Fruit fly (Drosophila melanogaster) whole organism, embryonic: ENCODE measurements around the gene DCP2.

ENCODE experiments used
- B-H1 ChIP-seq: fragments of 200-800 bp; sonication (Bioruptor generic); IDR thresholded peaks from 3 replicates; pipeline ENCODE4 v1.3.6; 2022; ENCODE audit warnings: missing biosample characterization, missing genetic modification characterization
- B-H2 ChIP-seq: fragments of 200-800 bp; sonication (Bioruptor generic); optimal IDR thresholded peaks from 2 replicates; lab custom pipeline; 2018; ENCODE audit warnings: missing biosample characterization, mild to moderate bottlenecking, missing genetic modification characterization
- C15 ChIP-seq: fragments of 200-800 bp; sonication (Bioruptor generic); IDR thresholded peaks from 3 replicates; pipeline ENCODE4 v1.3.6; 2022; ENCODE audit warnings: missing biosample characterization, missing genetic modification characterization
- CG10321 ChIP-seq: fragments of 200-800 bp; sonication (Bioruptor generic); IDR thresholded peaks from 2 replicates; pipeline ENCODE4 v1.3.6; 2022; ENCODE audit warnings: missing biosample characterization, missing genetic modification characterization
- CG11456 ChIP-seq: fragments of 200-800 bp; sonication (Bioruptor generic); IDR thresholded peaks from 3 replicates; pipeline ENCODE4 v1.3.6; 2022; ENCODE audit warnings: missing biosample characterization, missing genetic modification characterization
- CG12071 ChIP-seq: fragments of 200-800 bp; sonication (Bioruptor generic); optimal IDR thresholded peaks from 3 replicates; lab custom pipeline; 2018; ENCODE audit warnings: missing biosample characterization, mild to moderate bottlenecking, missing genetic modification characterization
- CG14014 ChIP-seq: fragments of 200-800 bp; sonication (Bioruptor generic); IDR thresholded peaks from 2 replicates; pipeline ENCODE4 v1.3.6; 2022; ENCODE audit warnings: missing biosample characterization, missing genetic modification characterization
- CG15011 ChIP-seq: fragments of 200-800 bp; sonication (Bioruptor generic); optimal IDR thresholded peaks from 3 replicates; lab custom pipeline; 2018; ENCODE audit warnings: missing biosample characterization, mild to moderate bottlenecking, missing genetic modification characterization
- CG17829 ChIP-seq: fragments of 200-800 bp; optimal IDR thresholded peaks from 2 replicates; lab custom pipeline; 2019; ENCODE audit warnings: missing biosample characterization, mild to moderate bottlenecking, missing genetic modification characterization, moderate library complexity
- CG18619 ChIP-seq: fragments of 200-800 bp; sonication (Bioruptor generic); optimal IDR thresholded peaks from 3 replicates; lab custom pipeline; 2017; ENCODE audit warnings: missing biosample characterization, mild to moderate bottlenecking, missing genetic modification characterization
- CG4424 ChIP-seq: fragments of 200-800 bp; sonication (Bioruptor generic); optimal IDR thresholded peaks from 3 replicates; lab custom pipeline; 2016; ENCODE audit warnings: missing biosample characterization, missing genetic modification characterization
- CG6683 ChIP-seq: fragments of 200-800 bp; sonication (Bioruptor generic); optimal IDR thresholded peaks from 2 replicates; lab custom pipeline; 2017; ENCODE audit warnings: missing biosample characterization, mild to moderate bottlenecking, missing genetic modification characterization, missing genetic modification reagents
- CG6791 ChIP-seq: fragments of 200-800 bp; sonication (Bioruptor generic); IDR thresholded peaks from 3 replicates; pipeline ENCODE4 v1.3.6; 2022; ENCODE audit warnings: missing biosample characterization, missing genetic modification characterization; ENCODE audit not compliant: partially characterized antibody
- CG6854 ChIP-seq: fragments of 200-800 bp; sonication (Bioruptor generic); optimal IDR thresholded peaks from 3 replicates; lab custom pipeline; 2017; ENCODE audit warnings: missing biosample characterization, mild to moderate bottlenecking, missing genetic modification characterization
- CG7556 ChIP-seq: fragments of 200-800 bp; sonication (Bioruptor generic); optimal IDR thresholded peaks from 2 replicates; lab custom pipeline; 2017; ENCODE audit warnings: missing biosample characterization, mild to moderate bottlenecking, missing genetic modification characterization
- CG7963 ChIP-seq: fragments of 200-800 bp; sonication (Bioruptor generic); IDR thresholded peaks from 3 replicates; pipeline ENCODE4 v1.3.6; 2022; ENCODE audit warnings: missing biosample characterization, missing genetic modification characterization; ENCODE audit not compliant: partially characterized antibody
- CG8089 ChIP-seq: fragments of 200-800 bp; sonication (Bioruptor generic); optimal IDR thresholded peaks from 3 replicates; lab custom pipeline; 2016; ENCODE audit warnings: missing biosample characterization, missing genetic modification characterization
- D19B ChIP-seq: fragments of 200-800 bp; sonication (Bioruptor generic); optimal IDR thresholded peaks from 2 replicates; lab custom pipeline; 2017; ENCODE audit warnings: missing biosample characterization, mild to moderate bottlenecking, missing genetic modification characterization
- Dbx ChIP-seq: fragments of 200-800 bp; sonication (Bioruptor generic); IDR thresholded peaks from 3 replicates; pipeline ENCODE4 v1.3.6; 2022; ENCODE audit warnings: missing biosample characterization, missing genetic modification characterization
- Dip3 ChIP-seq: fragments of 200-800 bp; sonication (Bioruptor generic); optimal IDR thresholded peaks from 3 replicates; lab custom pipeline; 2016; ENCODE audit warnings: missing biosample characterization, missing genetic modification characterization
- Dll ChIP-seq: fragments of 200-800 bp; sonication (Bioruptor generic); IDR thresholded peaks from 4 replicates; pipeline ENCODE4 v1.3.6; 2022; ENCODE audit warnings: missing biosample characterization, missing genetic modification characterization; ENCODE audit not compliant: partially characterized antibody
- HLH4C ChIP-seq: fragments of 200-800 bp; sonication (Bioruptor generic); IDR thresholded peaks from 3 replicates; pipeline ENCODE4 v1.3.6; 2022; ENCODE audit warnings: missing biosample characterization, missing genetic modification characterization; ENCODE audit not compliant: partially characterized antibody
- Hey ChIP-seq: fragments of 200-800 bp; sonication (Bioruptor generic); optimal IDR thresholded peaks from 3 replicates; lab custom pipeline; 2018; ENCODE audit warnings: missing biosample characterization, mild to moderate bottlenecking, missing genetic modification characterization
- Hmx ChIP-seq: fragments of 200-800 bp; sonication (Bioruptor generic); optimal IDR thresholded peaks from 2 replicates; lab custom pipeline; 2016; ENCODE audit warnings: missing biosample characterization, missing genetic modification characterization
- Opbp ChIP-seq: fragments of 200-800 bp; sonication (Bioruptor generic); IDR thresholded peaks from 3 replicates; pipeline ENCODE4 v1.3.6; 2022; ENCODE audit warnings: missing biosample characterization, missing genetic modification characterization; ENCODE audit not compliant: partially characterized antibody
- Sin3A ChIP-seq: fragments of >200 bp; optimal IDR thresholded peaks from 2 replicates; lab custom pipeline; 2018
- Taf1 ChIP-seq: fragments of 200-800 bp; sonication (Bioruptor generic); IDR thresholded peaks from 2 replicates; pipeline ENCODE4 v1.3.6; 2022; ENCODE audit warnings: missing biosample characterization, missing genetic modification characterization
- bcd ChIP-seq: fragments of 200-800 bp; sonication (Bioruptor generic); optimal IDR thresholded peaks from 2 replicates; lab custom pipeline; 2017; ENCODE audit warnings: missing biosample characterization, mild to moderate bottlenecking, missing genetic modification characterization
- br ChIP-seq: fragments of >200 bp; optimal IDR thresholded peaks from 2 replicates; lab custom pipeline; 2017
- cwo ChIP-seq: fragments of 200-800 bp; sonication (Bioruptor generic); optimal IDR thresholded peaks from 3 replicates; lab custom pipeline; 2017; ENCODE audit warnings: missing biosample characterization, missing genetic modification characterization, mild to moderate bottlenecking, moderate library complexity, missing genetic modification reagents
- dmrt11E ChIP-seq: fragments of 200-800 bp; sonication (Bioruptor generic); optimal IDR thresholded peaks from 3 replicates; lab custom pipeline; 2018; ENCODE audit warnings: missing biosample characterization, mild to moderate bottlenecking, missing genetic modification characterization, moderate library complexity
- eve ChIP-seq, 2 experiments: fragments of >200 bp; optimal IDR thresholded peaks; 2 replicates each; lab custom pipeline; 2017; ENCODE audit warnings: missing biosample characterization in 2 of 2, missing genetic modification characterization in 2 of 2
- eyg ChIP-seq: fragments of 200-800 bp; sonication (Bioruptor generic); optimal IDR thresholded peaks from 3 replicates; lab custom pipeline; 2016; ENCODE audit warnings: missing biosample characterization, missing genetic modification characterization
- fru ChIP-seq: fragments of >200 bp; optimal IDR thresholded peaks from 2 replicates; lab custom pipeline; 2017
- hb ChIP-seq: fragments of 200-800 bp; sonication (Bioruptor generic); IDR thresholded peaks from 3 replicates; pipeline ENCODE4 v1.3.6; 2022; ENCODE audit warnings: missing biosample characterization, missing genetic modification characterization; ENCODE audit not compliant: partially characterized antibody
- hbn ChIP-seq: fragments of 200-800 bp; sonication (Bioruptor generic); IDR thresholded peaks from 2 replicates; pipeline ENCODE4 v1.3.6; 2022; ENCODE audit warnings: missing biosample characterization, missing genetic modification characterization; ENCODE audit not compliant: partially characterized antibody
- klu ChIP-seq: fragments of 200-800 bp; sonication (Bioruptor generic); IDR thresholded peaks from 2 replicates; pipeline ENCODE4 v1.3.6; 2022; ENCODE audit warnings: missing biosample characterization, missing genetic modification characterization
- lab ChIP-seq: fragments of 200-800 bp; sonication (Bioruptor generic); optimal IDR thresholded peaks from 3 replicates; lab custom pipeline; 2017; ENCODE audit warnings: missing biosample characterization, missing genetic modification characterization, mild to moderate bottlenecking, moderate library complexity, missing genetic modification reagents
- lola ChIP-seq, 3 experiments: fragments of >200 bp in 2 of 3; fragments of 200-800 bp in 1 of 3; sonication (Bioruptor generic) in 1 of 3; optimal IDR thresholded peaks; 2 replicates each; lab custom pipeline; 2017 to 2019; ENCODE audit warnings: missing biosample characterization in 3 of 3, missing genetic modification characterization in 3 of 3, mild to moderate bottlenecking in 1 of 3, moderate library complexity in 1 of 3
- mirr ChIP-seq: fragments of 200-800 bp; sonication (Bioruptor generic); optimal IDR thresholded peaks from 3 replicates; lab custom pipeline; 2018; ENCODE audit warnings: missing biosample characterization, mild to moderate bottlenecking, missing genetic modification characterization
- pb ChIP-seq: fragments of 200-800 bp; sonication (Bioruptor generic); optimal IDR thresholded peaks from 3 replicates; lab custom pipeline; 2016; ENCODE audit warnings: missing biosample characterization, missing genetic modification characterization
- pho ChIP-seq: fragments of 200-800 bp; sonication (Bioruptor generic); optimal IDR thresholded peaks from 2 replicates; lab custom pipeline; 2016; ENCODE audit warnings: missing biosample characterization, missing genetic modification characterization
- prd ChIP-seq, 3 experiments: fragments of >200 bp in 2 of 3; fragments of 200-800 bp in 1 of 3; sonication (Bioruptor generic) in 1 of 3; optimal IDR thresholded peaks in 2 of 3; IDR thresholded peaks in 1 of 3; 2 replicates in 2 of 3; 3 replicates in 1 of 3; pipeline versions ENCODE4 v1.3.6 to Lab custom; 2017 to 2022; ENCODE audit warnings: missing biosample characterization in 1 of 3, missing genetic modification characterization in 1 of 3
- sens-2 ChIP-seq: fragments of 200-800 bp; sonication (Bioruptor generic); IDR thresholded peaks from 2 replicates; pipeline ENCODE4 v1.3.6; 2022; ENCODE audit warnings: missing biosample characterization, missing genetic modification characterization
- sisA ChIP-seq: fragments of 200-800 bp; sonication (Bioruptor generic); IDR thresholded peaks from 2 replicates; pipeline ENCODE4 v1.3.6; 2022; ENCODE audit warnings: missing biosample characterization, missing genetic modification characterization
- sna ChIP-seq: fragments of 200-800 bp; sonication (Bioruptor generic); IDR thresholded peaks from 2 replicates; pipeline ENCODE4 v1.3.6; 2022; ENCODE audit warnings: missing biosample characterization, missing genetic modification characterization; ENCODE audit not compliant: partially characterized antibody
- so ChIP-seq: fragments of 200-800 bp; sonication (Bioruptor generic); IDR thresholded peaks from 3 replicates; pipeline ENCODE4 v1.3.6; 2022; ENCODE audit warnings: missing biosample characterization, missing genetic modification characterization
- tup ChIP-seq: fragments of 200-800 bp; sonication (Bioruptor generic); optimal IDR thresholded peaks from 2 replicates; lab custom pipeline; 2016; ENCODE audit warnings: missing biosample characterization, mild to moderate bottlenecking, missing genetic modification characterization, moderate library complexity
- usp ChIP-seq: fragments of >200 bp; optimal IDR thresholded peaks from 2 replicates; lab custom pipeline; 2017; ENCODE audit warnings: missing biosample characterization, missing genetic modification characterization
- wdn ChIP-seq: fragments of 200-800 bp; sonication (Bioruptor generic); IDR thresholded peaks from 2 replicates; pipeline ENCODE4 v1.3.6; 2022; ENCODE audit warnings: missing biosample characterization, missing genetic modification characterization
- zen2 ChIP-seq: fragments of 200-800 bp; sonication (Bioruptor generic); IDR thresholded peaks from 3 replicates; pipeline ENCODE4 v1.3.6; 2022; ENCODE audit warnings: missing biosample characterization, missing genetic modification characterization; ENCODE audit not compliant: partially characterized antibody

The DCP2 gene

dm6 chr3L:15816714-15817113 is 9.5 kb downstream of the DCP2 start, which contains the start of gene CkIIalpha-i1 (continued):
- no peak for TF ChIP-seq bcd (GFP tag; lab: Kevin White, UChicago)
- TF ChIP-seq so = no peak
- no peak for TF ChIP-seq mirr (GFP tag; lab: Kevin White, UChicago)
- TF ChIP-seq C15 (GFP tag; lab: Robert Waterston, UW) = no peak
- no peak for TF ChIP-seq CG17829 (tag; lab: Kevin White, UChicago)
- TF ChIP-seq klu = no peak
- TF ChIP-seq D19B (GFP tag; lab: Kevin White, UChicago) = no peak
- no peak for TF ChIP-seq CG18619 (GFP tag; lab: Kevin White, UChicago)
- TF ChIP-seq hbn = peak; percentile 91
- TF ChIP-seq prd (optimal IDR thresholded peaks at IDR 0.05; lab: Kevin White, UChicago) = no peak
- no peak for TF ChIP-seq prd (GFP tag; IDR thresholded peaks at IDR 0.05; lab: Robert Waterston, UW)
- TF ChIP-seq B-H1 = no peak
- no peak for TF ChIP-seq dmrt11E (tag; lab: Kevin White, UChicago)
- TF ChIP-seq CG6854 (GFP tag; lab: Kevin White, UChicago) = no peak
- no peak for TF ChIP-seq sens-2 (GFP tag; lab: Robert Waterston, UW)
- TF ChIP-seq CG11456 = no peak
- no peak for TF ChIP-seq Sin3A (lab: Kevin White, UChicago)
- TF ChIP-seq eyg = no peak
- TF ChIP-seq hb (GFP tag; lab: Robert Waterston, UW) = peak; percentile 97
- no peak for TF ChIP-seq CG15011 (GFP tag; lab: Kevin White, UChicago)
- peak; percentile 99 for TF ChIP-seq CG6791 (GFP tag; lab: Robert Waterston, UW)
- TF ChIP-seq pho = no peak
- TF ChIP-seq CG14014 = no peak
- TF ChIP-seq Hey = no peak
- TF ChIP-seq sisA = no peak
- TF ChIP-seq wdn (GFP tag; lab: Robert Waterston, UW) = no peak
- no peak for TF ChIP-seq CG4424 (GFP tag; lab: Kevin White, UChicago)
- TF ChIP-seq zen2 (GFP tag; lab: Robert Waterston, UW) = peak; percentile 97; the same call in 2 of the 3 replicates
- TF ChIP-seq Opbp (GFP tag; lab: Robert Waterston, UW) = peak; percentile 96; the same call in 2 of the 3 replicates
- TF ChIP-seq CG7963 (GFP tag; lab: Robert Waterston, UW) = peak; percentile 99
- TF ChIP-seq CG8089 = no peak
- no peak for TF ChIP-seq usp (GFP tag; lab: Kevin White, UChicago)
- peak; percentile 99 for TF ChIP-seq HLH4C (GFP tag; lab: Robert Waterston, UW)
- no peak for TF ChIP-seq br (lab: Kevin White, UChicago)
- no peak for TF ChIP-seq CG6683
- peak in 1 of 2 experiments; percentile 57 for TF ChIP-seq eve (GFP tag; optimal IDR thresholded peaks at IDR 0.05; lab: Kevin White, UChicago)
- TF ChIP-seq lola (GFP tag; optimal IDR thresholded peaks at IDR 0.05; lab: Kevin White, UChicago) = no peak
- TF ChIP-seq CG10321 (GFP tag; lab: Robert Waterston, UW) = no peak
- TF ChIP-seq CG7556 (GFP tag; lab: Kevin White, UChicago) = no peak
- TF ChIP-seq fru (lab: Kevin White, UChicago) = no peak
- no peak for TF ChIP-seq Dip3
- peak; percentile 98 for TF ChIP-seq sna (GFP tag; lab: Robert Waterston, UW)
- TF ChIP-seq pb (GFP tag; lab: Kevin White, UChicago) = no peak
- TF ChIP-seq cwo (GFP tag; lab: Kevin White, UChicago) = no peak
- TF ChIP-seq B-H2 (GFP tag; lab: Kevin White, UChicago) = no peak
- no peak for TF ChIP-seq Taf1 (GFP tag; lab: Robert Waterston, UW)
- TF ChIP-seq lab = no peak
- no peak for TF ChIP-seq Hmx
- no peak for TF ChIP-seq Dbx (GFP tag; lab: Robert Waterston, UW)
- TF ChIP-seq tup (GFP tag; lab: Kevin White, UChicago) = no peak
- peak; percentile 96 for TF ChIP-seq Dll (GFP tag; lab: Robert Waterston, UW)
- no peak for TF ChIP-seq CG12071
